Worm (Caenorhabditis elegans) whole organism, late embryonic: ENCODE results near the gene T26H5.14.

Experiments used
- C08G9.2 ChIP-seq: sonication (generic microtip); optimal IDR thresholded peaks from 2 replicates; lab custom pipeline; 2016; ENCODE audit warnings: mild to moderate bottlenecking, missing genetic modification characterization, moderate library complexity, missing compliant biosample characterization
- F13H6.1 ChIP-seq: sonication (generic microtip); optimal IDR thresholded peaks from 2 replicates; lab custom pipeline; 2016; ENCODE audit warnings: missing genetic modification characterization, missing compliant biosample characterization
- K02D7.2 ChIP-seq: sonication (generic microtip); optimal IDR thresholded peaks from 2 replicates; lab custom pipeline; 2017; ENCODE audit warnings: mild to moderate bottlenecking, missing genetic modification characterization, missing compliant biosample characterization
- T23F11.4 ChIP-seq: fragments of 200-800 bp; sonication (Bioruptor generic); optimal IDR thresholded peaks from 2 replicates; lab custom pipeline; 2018; ENCODE audit warnings: mild to moderate bottlenecking, missing genetic modification characterization, missing compliant biosample characterization
- Y22D7AL.16 ChIP-seq: sonication (generic microtip); optimal IDR thresholded peaks from 2 replicates; lab custom pipeline; 2016; ENCODE audit warnings: missing genetic modification characterization, missing compliant biosample characterization
- ahr-1 ChIP-seq: sonication (generic microtip); optimal IDR thresholded peaks from 2 replicates; lab custom pipeline; 2016; ENCODE audit warnings: missing genetic modification characterization, missing compliant biosample characterization
- ama-1 ChIP-seq: fragments of 150-350 bp; optimal IDR thresholded peaks from 2 replicates; lab custom pipeline; 2014
- ceh-14 ChIP-seq: sonication (generic microtip); optimal IDR thresholded peaks from 2 replicates; lab custom pipeline; 2016; ENCODE audit warnings: missing genotype, missing genetic modification characterization, missing compliant biosample characterization
- ceh-22 ChIP-seq: sonication (generic microtip); optimal IDR thresholded peaks from 2 replicates; lab custom pipeline; 2017; ENCODE audit warnings: missing biosample characterization, missing genetic modification characterization
- ceh-24 ChIP-seq: sonication (generic microtip); optimal IDR thresholded peaks from 2 replicates; lab custom pipeline; 2016; ENCODE audit warnings: mild to moderate bottlenecking, missing genetic modification characterization, missing compliant biosample characterization
- ceh-31 ChIP-seq: sonication (generic microtip); optimal IDR thresholded peaks from 2 replicates; lab custom pipeline; 2016; ENCODE audit warnings: missing genetic modification characterization, missing compliant biosample characterization
- ceh-45 ChIP-seq: fragments of 200-800 bp; sonication (Bioruptor generic); IDR thresholded peaks from 2 replicates; pipeline ENCODE4 v1.3.6; 2022; ENCODE audit warnings: missing genetic modification reagents, missing genetic modification characterization, missing compliant biosample characterization
- ceh-48 ChIP-seq: sonication (generic microtip); optimal IDR thresholded peaks from 2 replicates; lab custom pipeline; 2016; ENCODE audit warnings: missing genetic modification characterization, inconsistent platforms, missing compliant biosample characterization
- ceh-6 ChIP-seq: fragments of 200-800 bp; sonication (Bioruptor generic); optimal IDR thresholded peaks from 2 replicates; lab custom pipeline; 2018; ENCODE audit warnings: mild to moderate bottlenecking, missing genetic modification characterization, missing compliant biosample characterization
- elt-2 ChIP-seq: sonication (generic microtip); optimal IDR thresholded peaks from 2 replicates; lab custom pipeline; 2016; ENCODE audit warnings: missing genetic modification reagents, missing genetic modification characterization, missing compliant biosample characterization
- ets-4 ChIP-seq: sonication (generic microtip); optimal IDR thresholded peaks from 2 replicates; lab custom pipeline; 2016; ENCODE audit warnings: missing genetic modification characterization, missing compliant biosample characterization
- eyg-1 ChIP-seq: sonication (generic microtip); optimal IDR thresholded peaks from 2 replicates; lab custom pipeline; 2016; ENCODE audit warnings: missing genotype, missing genetic modification characterization, missing compliant biosample characterization
- fax-1 ChIP-seq: sonication (generic microtip); optimal IDR thresholded peaks from 2 replicates; lab custom pipeline; 2016; ENCODE audit warnings: missing genotype, missing genetic modification characterization, missing compliant biosample characterization
- fkh-10 ChIP-seq: fragments of 150-350 bp; optimal IDR thresholded peaks from 2 replicates; lab custom pipeline; 2014; ENCODE audit warnings: missing biosample characterization, missing genetic modification reagents, missing genetic modification characterization
- fkh-6 ChIP-seq: sonication (generic microtip); optimal IDR thresholded peaks from 2 replicates; lab custom pipeline; 2016; ENCODE audit warnings: missing genetic modification characterization, missing compliant biosample characterization
- gmeb-2 ChIP-seq: sonication (generic microtip); optimal IDR thresholded peaks from 2 replicates; lab custom pipeline; 2016; ENCODE audit warnings: missing genetic modification characterization, inconsistent platforms, missing compliant biosample characterization
- hlh-13 ChIP-seq: fragments of 200-800 bp; sonication (Bioruptor generic); optimal IDR thresholded peaks from 2 replicates; lab custom pipeline; 2018; ENCODE audit warnings: mild to moderate bottlenecking, missing genetic modification characterization, missing compliant biosample characterization
- hlh-30 ChIP-seq: sonication (generic microtip); optimal IDR thresholded peaks from 2 replicates; lab custom pipeline; 2017; ENCODE audit warnings: antibody characterized with exemption, missing genetic modification characterization, missing compliant biosample characterization; ENCODE audit not compliant: insufficient read depth
- lim-6 ChIP-seq: sonication (generic microtip); optimal IDR thresholded peaks from 2 replicates; lab custom pipeline; 2016; ENCODE audit warnings: missing genetic modification characterization, missing compliant biosample characterization
- madf-2 ChIP-seq: sonication (generic microtip); optimal IDR thresholded peaks from 2 replicates; lab custom pipeline; 2017; ENCODE audit warnings: missing genetic modification characterization, missing compliant biosample characterization
- nhr-11 ChIP-seq: fragments of 150-350 bp; optimal IDR thresholded peaks from 2 replicates; lab custom pipeline; 2014; ENCODE audit warnings: missing biosample characterization, missing genetic modification characterization
- nhr-232 ChIP-seq: sonication (generic microtip); optimal IDR thresholded peaks from 2 replicates; lab custom pipeline; 2016; ENCODE audit warnings: missing genetic modification characterization, missing compliant biosample characterization
- npax-4 ChIP-seq: sonication (generic microtip); optimal IDR thresholded peaks from 2 replicates; lab custom pipeline; 2016; ENCODE audit warnings: missing genetic modification characterization, missing compliant biosample characterization
- odd-2 ChIP-seq: sonication (generic microtip); optimal IDR thresholded peaks from 2 replicates; lab custom pipeline; 2017; ENCODE audit warnings: antibody characterized with exemption, mild to moderate bottlenecking, missing genetic modification characterization, missing compliant biosample characterization
- pag-3 ChIP-seq: sonication (generic microtip); optimal IDR thresholded peaks from 2 replicates; lab custom pipeline; 2016; ENCODE audit warnings: missing compliant biosample characterization, missing genetic modification characterization, borderline replicate concordance
- pax-1 ChIP-seq: fragments of 150-350 bp; optimal IDR thresholded peaks from 2 replicates; lab custom pipeline; 2014; ENCODE audit warnings: missing biosample characterization, missing genetic modification characterization
- pha-2 ChIP-seq: sonication (generic microtip); optimal IDR thresholded peaks from 2 replicates; lab custom pipeline; 2017; ENCODE audit warnings: mild to moderate bottlenecking, missing genetic modification characterization, missing compliant biosample characterization
- pha-4 ChIP-seq: fragments of 150-350 bp; optimal IDR thresholded peaks from 2 replicates; lab custom pipeline; 2018; ENCODE audit warnings: missing biosample characterization, missing genetic modification reagents, missing genetic modification characterization
- pqm-1 ChIP-seq: sonication (generic microtip); optimal IDR thresholded peaks from 2 replicates; lab custom pipeline; 2016; ENCODE audit warnings: missing genetic modification characterization, missing compliant biosample characterization
- pros-1 ChIP-seq: fragments of 150-350 bp; optimal IDR thresholded peaks from 2 replicates; lab custom pipeline; 2014; ENCODE audit warnings: missing biosample characterization, missing genetic modification reagents, missing genetic modification characterization
- ref-2 ChIP-seq: sonication (generic microtip); optimal IDR thresholded peaks from 2 replicates; lab custom pipeline; 2016; ENCODE audit warnings: missing genetic modification characterization, missing compliant biosample characterization
- rnt-1 ChIP-seq: sonication (generic microtip); optimal IDR thresholded peaks from 2 replicates; lab custom pipeline; 2016; ENCODE audit warnings: missing genetic modification characterization, missing compliant biosample characterization
- sdc-2 ChIP-seq: sonication (generic microtip); optimal IDR thresholded peaks from 2 replicates; lab custom pipeline; 2016; ENCODE audit warnings: missing genotype, missing genetic modification characterization, missing compliant biosample characterization
- sox-2 ChIP-seq: fragments of 200-800 bp; sonication (Bioruptor generic); IDR thresholded peaks from 2 replicates; pipeline ENCODE4 v1.3.6; 2022; ENCODE audit warnings: missing genetic modification reagents, missing genetic modification characterization, missing compliant biosample characterization
- sox-4 ChIP-seq: sonication (generic microtip); optimal IDR thresholded peaks from 2 replicates; lab custom pipeline; 2017; ENCODE audit warnings: mild to moderate bottlenecking, missing genetic modification characterization, inconsistent platforms, missing compliant biosample characterization
- ttx-3 ChIP-seq: sonication (generic microtip); optimal IDR thresholded peaks from 2 replicates; lab custom pipeline; 2016; ENCODE audit warnings: missing genetic modification reagents, missing genetic modification characterization, missing compliant biosample characterization
- unc-55 ChIP-seq: sonication (generic microtip); optimal IDR thresholded peaks from 2 replicates; lab custom pipeline; 2017; ENCODE audit warnings: missing biosample characterization, missing genetic modification reagents, missing genetic modification characterization
- unc-86 ChIP-seq: sonication (generic microtip); optimal IDR thresholded peaks from 2 replicates; lab custom pipeline; 2016; ENCODE audit warnings: missing genetic modification characterization, missing compliant biosample characterization
- zip-5 ChIP-seq: sonication (generic microtip); optimal IDR thresholded peaks from 2 replicates; lab custom pipeline; 2016; ENCODE audit warnings: missing genetic modification characterization, missing compliant biosample characterization
- ztf-16 ChIP-seq: sonication (generic microtip); optimal IDR thresholded peaks from 2 replicates; lab custom pipeline; 2017; ENCODE audit warnings: missing genetic modification characterization, missing compliant biosample characterization

Gene T26H5.14

DNA sequence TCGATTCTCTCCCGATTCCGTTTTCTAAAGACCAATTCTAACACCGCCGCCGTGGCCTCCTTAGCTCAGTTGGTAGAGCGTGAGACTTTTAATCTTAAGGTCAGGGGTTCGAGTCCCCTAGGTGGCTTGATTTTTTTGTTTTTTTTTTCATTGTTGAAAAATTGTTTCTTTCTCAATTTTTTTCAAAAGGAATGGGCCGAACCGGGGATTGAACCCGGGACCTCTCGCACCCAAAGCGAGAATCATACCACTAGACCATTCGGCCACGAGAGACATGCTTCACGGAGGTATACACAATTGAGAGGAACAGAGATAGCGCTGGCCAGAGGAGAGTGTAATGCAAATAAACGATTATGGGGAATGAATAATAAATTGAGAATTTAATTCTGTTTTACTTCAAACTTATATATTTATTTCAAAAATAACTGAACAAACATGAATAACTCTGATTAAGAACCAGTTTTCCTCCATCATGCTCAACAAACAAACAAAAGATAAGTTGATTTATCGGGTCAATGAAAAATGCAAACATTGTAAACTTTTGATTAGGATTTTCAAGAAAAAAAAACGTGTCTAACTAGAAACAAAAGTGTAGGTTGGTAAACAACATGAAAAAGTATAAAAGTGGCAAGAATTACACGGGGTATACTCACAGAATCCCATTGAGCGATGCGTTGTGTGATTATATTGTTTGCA lies 16.2 kb downstream of the T26H5.14 start, which contains the start of gene pqn-71 (continued):
- no peak for TF ChIP-seq odd-2
- peak; percentile 71 for TF ChIP-seq ztf-16 (tag; lab: Kevin White, UChicago)
- TF ChIP-seq T23F11.4 (GFP tag; lab: Kevin White, UChicago): peak; percentile 79
- TF ChIP-seq nhr-232: peak; percentile 79
- no peak for TF ChIP-seq ama-1 (lab: Kevin White, UChicago)
- peak; percentile 66 for TF ChIP-seq ceh-24 (tag; lab: Kevin White, UChicago)
- TF ChIP-seq fkh-10 (GFP tag; lab: Kevin White, UChicago): no peak
- TF ChIP-seq fkh-6 (tag; lab: Kevin White, UChicago): peak; percentile 83
- TF ChIP-seq hlh-13 (GFP tag; lab: Kevin White, UChicago): peak; percentile 67
- TF ChIP-seq F13H6.1 (tag; lab: Kevin White, UChicago): peak; percentile 76
- peak; percentile 84 for TF ChIP-seq ttx-3
- TF ChIP-seq ceh-14 (tag; lab: Kevin White, UChicago): peak; percentile 89
- peak; percentile 72 for TF ChIP-seq lim-6 (tag; lab: Kevin White, UChicago)
- TF ChIP-seq eyg-1 (tag; lab: Kevin White, UChicago): peak; percentile 47
- TF ChIP-seq ahr-1: peak; percentile 40
- TF ChIP-seq ceh-31 (tag; lab: Kevin White, UChicago): peak; percentile 61
- peak; percentile 83 for TF ChIP-seq unc-86 (tag; lab: Kevin White, UChicago)
- peak; percentile 91 for TF ChIP-seq elt-2 (tag; lab: Kevin White, UChicago)
- peak; percentile 72 for TF ChIP-seq sox-2 (GFP tag; lab: Robert Waterston, UW)
- peak; percentile 80 for TF ChIP-seq fax-1 (tag; lab: Kevin White, UChicago)
- no peak for TF ChIP-seq pha-4
- TF ChIP-seq gmeb-2 (tag; lab: Kevin White, UChicago): peak; percentile 86
- peak; percentile 50 for TF ChIP-seq zip-5 (tag; lab: Kevin White, UChicago)
- TF ChIP-seq ceh-22: no peak
- TF ChIP-seq pag-3: peak; percentile 30
- peak; percentile 79 for TF ChIP-seq ceh-6
- TF ChIP-seq pha-2: peak; percentile 80
- TF ChIP-seq pros-1 (tag; lab: Kevin White, UChicago): peak; percentile 29

- TF ChIP-seq pag-3 (no peak), madf-2 (no peak), ceh-22 (no peak), ceh-45 (GFP tag; lab: Robert Waterston, UW) (no peak), unc-55 (GFP tag; lab: Kevin White, UChicago) (no peak), nhr-232 (no peak), rnt-1 (tag; lab: Kevin White, UChicago) (no peak), gmeb-2 (tag; lab: Kevin White, UChicago) (no peak), nhr-11 (tag; lab: Kevin White, UChicago) (no peak), odd-2 (no peak), pqm-1 (tag; lab: Kevin White, UChicago) (no peak), sox-4 (no peak), npax-4 (no peak), K02D7.2 (no peak), fkh-10 (GFP tag; lab: Kevin White, UChicago) (no peak), ref-2 (tag; lab: Kevin White, UChicago) (no peak), C08G9.2 (no peak), sox-2 (GFP tag; lab: Robert Waterston, UW) (no peak), sdc-2 (tag; lab: Kevin White, UChicago) (no peak), pax-1 (tag; lab: Kevin White, UChicago) (no peak)
Measured at ce11 chrV:15466017-15466416, 17.1 kb downstream of the T26H5.14 start.

ce11 chrV:15466719-15467118 lies 17.8 kb downstream of the T26H5.14 start:
- TF ChIP-seq pha-2: no peak
- TF ChIP-seq hlh-30 (tag; lab: Kevin White, UChicago): no peak
- TF ChIP-seq ets-4 (tag; lab: Kevin White, UChicago): no peak
- no peak for TF ChIP-seq ceh-48 (tag; lab: Kevin White, UChicago)
- no peak for TF ChIP-seq Y22D7AL.16 (tag; lab: Kevin White, UChicago)
